3 worm cellular contexts compared by ENCODE assay signal in genomic region chrII:4506552-4507291, ce11.
TF ChIP-seq lines count a peak whose summit lies in the region.

No protein-coding gene starts in this region.

TF ChIP-seq in whole organism, L1 larva, 84 proteins besides CTCF, POLR2A, EP300 and RAD21 (continued from another document and continues in another):
- TF ChIP-seq nhr-12 (tag; optimal IDR thresholded peaks at IDR 0.05; lab: Kevin White, UChicago) = no peak
- peak; percentile 39 for TF ChIP-seq mep-1 (tag; optimal IDR thresholded peaks at IDR 0.05; lab: Kevin White, UChicago)
- TF ChIP-seq mab-9 (GFP tag; IDR thresholded peaks at IDR 0.05; lab: Robert Waterston, UW) = no peak
- peak; percentile 63 for TF ChIP-seq dsc-1 (tag; optimal IDR thresholded peaks at IDR 0.05; lab: Kevin White, UChicago)
- TF ChIP-seq elt-2 (tag; optimal IDR thresholded peaks at IDR 0.05; lab: Kevin White, UChicago) = peak; percentile 45
- peak; percentile 39 for TF ChIP-seq nhr-20 (tag; optimal IDR thresholded peaks at IDR 0.05; lab: Kevin White, UChicago)
- peak; percentile 35 for TF ChIP-seq nhr-19 (GFP tag; conservative IDR thresholded peaks at IDR 0.05; lab: Robert Waterston, UW)
- no peak for TF ChIP-seq nhr-11 (tag; optimal IDR thresholded peaks at IDR 0.05; lab: Kevin White, UChicago)
- no peak for TF ChIP-seq tlp-1 (tag; optimal IDR thresholded peaks at IDR 0.05; lab: Kevin White, UChicago)
- TF ChIP-seq ceh-90 (tag; optimal IDR thresholded peaks at IDR 0.05; lab: Kevin White, UChicago) = no peak
- TF ChIP-seq jun-1 (tag; optimal IDR thresholded peaks at IDR 0.05; lab: Kevin White, UChicago) = no peak
- peak; percentile 9 for TF ChIP-seq ces-1 (GFP tag; optimal IDR thresholded peaks at IDR 0.05; lab: Kevin White, UChicago)
- peak; percentile 73 for TF ChIP-seq swsn-7 (tag; optimal IDR thresholded peaks at IDR 0.05; lab: Kevin White, UChicago)
- no peak for TF ChIP-seq aha-1 (tag; optimal IDR thresholded peaks at IDR 0.05; lab: Kevin White, UChicago)
- no peak for TF ChIP-seq nhr-90 (tag; optimal IDR thresholded peaks at IDR 0.05; lab: Kevin White, UChicago; ENCODE audit: poor library complexity)
- peak; percentile 43 to 74 (median 49) for TF ChIP-seq ceh-82 (tag; optimal IDR thresholded peaks at IDR 0.05; lab: Kevin White, UChicago)
- TF ChIP-seq C04F5.9 (tag; optimal IDR thresholded peaks at IDR 0.05; lab: Kevin White, UChicago) = no peak
- TF ChIP-seq grh-1 (GFP tag; IDR thresholded peaks at IDR 0.05; lab: Robert Waterston, UW) = no peak
- TF ChIP-seq snpc-4 (tag; optimal IDR thresholded peaks at IDR 0.05; lab: Kevin White, UChicago) = no peak
- no peak for TF ChIP-seq ztf-11 (tag; optimal IDR thresholded peaks at IDR 0.05; lab: Kevin White, UChicago)
- TF ChIP-seq ceh-88 (GFP tag; IDR thresholded peaks at IDR 0.05; lab: Robert Waterston, UW) = no peak
- TF ChIP-seq rnt-1 (tag; optimal IDR thresholded peaks at IDR 0.05; lab: Kevin White, UChicago) = peak; percentile 59
- TF ChIP-seq lsy-2 (tag; optimal IDR thresholded peaks at IDR 0.05; lab: Kevin White, UChicago) = peak; percentile 55 to 78
- TF ChIP-seq C34B4.2 (tag; optimal IDR thresholded peaks at IDR 0.05; lab: Kevin White, UChicago) = no peak
- TF ChIP-seq unc-86 (tag; optimal IDR thresholded peaks at IDR 0.05; lab: Kevin White, UChicago) = peak; percentile 77
- TF ChIP-seq egl-27 (tag; optimal IDR thresholded peaks at IDR 0.05; lab: Kevin White, UChicago) = peak; percentile 18 to 38
- peak; percentile 7 for TF ChIP-seq sox-4 (tag; optimal IDR thresholded peaks at IDR 0.05; lab: Kevin White, UChicago)
- TF ChIP-seq nhr-76 (tag; optimal IDR thresholded peaks at IDR 0.05; lab: Kevin White, UChicago) = no peak
- no peak for TF ChIP-seq vab-15 (tag; optimal IDR thresholded peaks at IDR 0.05; lab: Kevin White, UChicago)
- TF ChIP-seq aly-2 (tag; optimal IDR thresholded peaks at IDR 0.05; lab: Kevin White, UChicago) = no peak
- peak in 1 of 2 experiments; percentile 55 for TF ChIP-seq lin-35 (GFP tag; optimal IDR thresholded peaks at IDR 0.05; lab: Kevin White, UChicago)
- TF ChIP-seq F16B12.6 (tag; optimal IDR thresholded peaks at IDR 0.05; lab: Kevin White, UChicago) = no peak
- TF ChIP-seq pqm-1 (tag; optimal IDR thresholded peaks at IDR 0.05; lab: Kevin White, UChicago) = no peak
- no peak for TF ChIP-seq zip-4 (GFP tag; optimal IDR thresholded peaks at IDR 0.05; lab: Kevin White, UChicago)
- TF ChIP-seq hpl-2 (GFP tag; optimal IDR thresholded peaks at IDR 0.05; lab: Kevin White, UChicago) = no peak
- TF ChIP-seq fkh-10 (GFP tag; optimal IDR thresholded peaks at IDR 0.05; lab: Kevin White, UChicago) = no peak
- TF ChIP-seq nhr-85 (tag; lab: Kevin White, UChicago) = no peak
- no peak for TF ChIP-seq alr-1 (tag; optimal IDR thresholded peaks at IDR 0.05; lab: Kevin White, UChicago; ENCODE audit: borderline replicate concordance)
- peak; percentile 62 for TF ChIP-seq mef-2 (tag; optimal IDR thresholded peaks at IDR 0.05; lab: Kevin White, UChicago)
- no peak for TF ChIP-seq ztf-4 (tag; optimal IDR thresholded peaks at IDR 0.05; lab: Kevin White, UChicago)
- peak; percentile 78 for TF ChIP-seq snu-23 (GFP tag; optimal IDR thresholded peaks at IDR 0.05; lab: Kevin White, UChicago)
- TF ChIP-seq pax-3 (tag; optimal IDR thresholded peaks at IDR 0.05; lab: Kevin White, UChicago) = no peak
- no peak for TF ChIP-seq Y116A8C.19 (tag; optimal IDR thresholded peaks at IDR 0.05; lab: Kevin White, UChicago; ENCODE audit: borderline replicate concordance)
- TF ChIP-seq blmp-1 (tag; optimal IDR thresholded peaks at IDR 0.05; lab: Kevin White, UChicago) = no peak
- TF ChIP-seq nhr-28 (tag; optimal IDR thresholded peaks at IDR 0.05; lab: Kevin White, UChicago) = no peak
- TF ChIP-seq hlh-4 (tag; optimal IDR thresholded peaks at IDR 0.05; lab: Kevin White, UChicago) = no peak

TF ChIP-seq in whole organism, L2 larva, 48 proteins besides CTCF, POLR2A, EP300 and RAD21 (continued from another document):
- TF ChIP-seq F13H6.1 (tag; optimal IDR thresholded peaks at IDR 0.05; lab: Kevin White, UChicago) (peak; percentile 84), mab-5 (tag; optimal IDR thresholded peaks at IDR 0.05; lab: Kevin White, UChicago) (peak; percentile 40), nhr-25 (tag; optimal IDR thresholded peaks at IDR 0.05; lab: Kevin White, UChicago) (no peak), nhr-77 (tag; optimal IDR thresholded peaks at IDR 0.05; lab: Kevin White, UChicago) (no peak), unc-62 (GFP tag; optimal IDR thresholded peaks at IDR 0.05; lab: Kevin White, UChicago) (no peak), elt-1 (tag; optimal IDR thresholded peaks at IDR 0.05; lab: Kevin White, UChicago) (no peak), unc-39 (tag; optimal IDR thresholded peaks at IDR 0.05; lab: Kevin White, UChicago) (no peak), skn-1 (tag; optimal IDR thresholded peaks at IDR 0.05; lab: Kevin White, UChicago) (no peak), mdl-1 (tag; optimal IDR thresholded peaks at IDR 0.05; lab: Kevin White, UChicago) (peak; percentile 75 to 88), snpc-4 (tag; optimal IDR thresholded peaks at IDR 0.05; lab: Kevin White, UChicago) (peak; percentile 57)

TF ChIP-seq in whole organism, L4 larva, 104 proteins besides CTCF, POLR2A, EP300 and RAD21 (continued from another document):
- TF ChIP-seq cey-2 (tag; optimal IDR thresholded peaks at IDR 0.05; lab: Kevin White, UChicago; ENCODE audit: borderline replicate concordance, insufficient read depth) (no peak), dmd-8 (GFP tag; IDR thresholded peaks at IDR 0.05; lab: Robert Waterston, UW) (no peak), nhr-25 (tag; optimal IDR thresholded peaks at IDR 0.05; lab: Kevin White, UChicago; ENCODE audit: borderline replicate concordance, insufficient read depth) (no peak), unc-130 (GFP tag; optimal IDR thresholded peaks at IDR 0.05; lab: Kevin White, UChicago) (no peak), F26F4.8 (GFP tag; conservative IDR thresholded peaks at IDR 0.05; lab: Robert Waterston, UW) (no peak), nhr-28 (tag; optimal IDR thresholded peaks at IDR 0.05; lab: Kevin White, UChicago) (peak; percentile 35), zfp-3 (GFP tag; conservative IDR thresholded peaks at IDR 0.05; lab: Robert Waterston, UW) (no peak), nhr-11 (tag; optimal IDR thresholded peaks at IDR 0.05; lab: Kevin White, UChicago) (peak; percentile 75), nhr-6 (tag; optimal IDR thresholded peaks at IDR 0.05; lab: Kevin White, UChicago) (no peak), ceh-28 (tag; optimal IDR thresholded peaks at IDR 0.05; lab: Kevin White, UChicago) (no peak), mep-1 (tag; optimal IDR thresholded peaks at IDR 0.05; lab: Kevin White, UChicago) (peak; percentile 63), daf-8 (GFP tag; IDR thresholded peaks at IDR 0.05; lab: Robert Waterston, UW) (no peak), unc-39 (tag; optimal IDR thresholded peaks at IDR 0.05; lab: Kevin White, UChicago) (no peak), ZK337.2 (GFP tag; IDR thresholded peaks at IDR 0.05; lab: Robert Waterston, UW) (no peak), ztf-11 (tag; optimal IDR thresholded peaks at IDR 0.05; lab: Kevin White, UChicago) (no peak), nhr-237 (tag; optimal IDR thresholded peaks at IDR 0.05; lab: Kevin White, UChicago) (no peak), lin-1 (GFP tag; IDR thresholded peaks at IDR 0.05; lab: Robert Waterston, UW) (0 out of 2 replicates have a peak, but pooled peaks have one; percentile 44), Y75B8A.6 (GFP tag; IDR thresholded peaks at IDR 0.05; lab: Robert Waterston, UW) (no peak), unc-62 (GFP tag; optimal IDR thresholded peaks at IDR 0.05 in 1 of 2; lab: Kevin White, UChicago) (peak in 1 of 2 experiments; percentile 93), unc-62 (tag; optimal IDR thresholded peaks at IDR 0.05; lab: Kevin White, UChicago) (no peak), Y5F2A.4 (GFP tag; optimal IDR thresholded peaks at IDR 0.05; lab: Kevin White, UChicago) (no peak), Y105C5A.15 (GFP tag; IDR thresholded peaks at IDR 0.05; lab: Robert Waterston, UW) (no peak), spr-3 (GFP tag; optimal IDR thresholded peaks at IDR 0.05; lab: Kevin White, UChicago) (no peak), lin-13 (GFP tag; optimal IDR thresholded peaks at IDR 0.05; lab: Kevin White, UChicago) (peak; percentile 23)
